Worm (Caenorhabditis elegans) whole organism, mixed stage, embryonic: Measurements from ENCODE around the gene clec-233.

ENCODE experiments used
- blmp-1 ChIP-seq: fragments of 150-350 bp; optimal IDR thresholded peaks from 2 replicates; lab custom pipeline; 2014; ENCODE audit warnings: missing biosample characterization, missing genetic modification characterization
- flh-1 ChIP-seq: fragments of 200-800 bp; sonication (Bioruptor generic); optimal IDR thresholded peaks from 2 replicates; lab custom pipeline; 2018; ENCODE audit warnings: mild to moderate bottlenecking, missing genetic modification characterization, moderate library complexity, missing compliant biosample characterization
- lsy-2 ChIP-seq: fragments of 150-350 bp; optimal IDR thresholded peaks from 2 replicates; lab custom pipeline; 2014; ENCODE audit warnings: missing biosample characterization, missing genetic modification characterization
- mep-1 ChIP-seq: fragments of 150-350 bp; optimal IDR thresholded peaks from 2 replicates; lab custom pipeline; 2017; ENCODE audit warnings: missing biosample characterization, missing genetic modification reagents, missing genetic modification characterization, inconsistent platforms
- nhr-2 ChIP-seq: fragments of 150-350 bp; optimal IDR thresholded peaks from 2 replicates; lab custom pipeline; 2014; ENCODE audit warnings: missing biosample characterization, missing genetic modification characterization
- nhr-28 ChIP-seq: fragments of 150-350 bp; optimal IDR thresholded peaks from 2 replicates; lab custom pipeline; 2014; ENCODE audit warnings: missing biosample characterization, missing genetic modification characterization
- sem-2 ChIP-seq: fragments of 200-800 bp; sonication (Bioruptor generic); optimal IDR thresholded peaks from 2 replicates; lab custom pipeline; 2018; ENCODE audit warnings: mild to moderate bottlenecking, missing genetic modification characterization, missing compliant biosample characterization
- unc-120 ChIP-seq: sonication (generic microtip); optimal IDR thresholded peaks from 2 replicates; lab custom pipeline; 2017; ENCODE audit warnings: missing genetic modification characterization, missing compliant biosample characterization; ENCODE audit not compliant: poor library complexity, severe bottlenecking
- unc-62 ChIP-seq: fragments of 150-350 bp; optimal IDR thresholded peaks from 2 replicates; lab custom pipeline; 2014; ENCODE audit warnings: missing biosample characterization, missing genetic modification reagents, missing genetic modification characterization
- ztf-11 ChIP-seq: fragments of 150-350 bp; optimal IDR thresholded peaks from 2 replicates; lab custom pipeline; 2014; ENCODE audit warnings: missing biosample characterization, missing genetic modification characterization

DNA sequence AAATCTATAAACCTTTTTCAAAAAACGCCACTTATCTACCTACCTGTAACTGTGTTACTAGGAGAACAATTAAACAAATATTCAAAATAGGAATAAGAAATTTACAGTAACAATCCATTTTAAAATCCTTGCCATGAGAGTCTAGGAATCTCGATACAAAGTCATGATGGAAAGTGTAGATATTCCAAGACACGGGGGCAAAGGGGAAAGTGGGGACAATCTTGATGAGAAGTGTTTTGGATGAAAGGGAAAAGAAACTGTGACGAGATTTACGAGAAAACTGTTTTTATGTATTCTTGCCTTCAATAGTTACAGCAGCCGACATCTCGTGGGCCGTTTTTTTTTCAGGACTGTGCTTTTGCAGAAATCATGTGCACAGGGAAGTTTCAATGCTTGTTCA is 48.4 kb downstream of the clec-233 start, which contains the start of gene F28G4.2:
- TF ChIP-seq unc-120 (no peak), blmp-1 (no peak), nhr-2 (no peak), ztf-11 (no peak), mep-1 (tag; lab: Kevin White, UChicago) (no peak), nhr-28 (tag; lab: Kevin White, UChicago) (no peak), sem-2 (GFP tag; lab: Kevin White, UChicago) (no peak), unc-62 (GFP tag; lab: Kevin White, UChicago) (no peak), flh-1 (GFP tag; lab: Kevin White, UChicago) (no peak), lsy-2 (no peak)
